Fruit fly (Drosophila melanogaster) whole organism, pupa: ENCODE measurements around the gene chas.

ENCODE experiments used
- CG17806 ChIP-seq: fragments of 200-800 bp; sonication (Bioruptor generic); optimal IDR thresholded peaks from 2 replicates; lab custom pipeline; 2018; ENCODE audit warnings: missing biosample characterization, mild to moderate bottlenecking, missing genetic modification characterization, moderate library complexity
- CG32121 ChIP-seq: fragments of 200-800 bp; sonication (Bioruptor generic); IDR thresholded peaks from 2 replicates; pipeline ENCODE4 v1.3.6; 2022; ENCODE audit warnings: missing biosample characterization, missing genetic modification characterization
- D1 ChIP-seq: fragments of 200-800 bp; sonication (Bioruptor generic); optimal IDR thresholded peaks from 2 replicates; lab custom pipeline; 2018; ENCODE audit warnings: missing biosample characterization, mild to moderate bottlenecking, missing genetic modification characterization, moderate library complexity

dm6 chrX:17739974-17740373 lies 41.4 kb upstream of the chas start:
- TF ChIP-seq D1 (tag; lab: Kevin White, UChicago) = no peak
- TF ChIP-seq CG17806 (tag; lab: Kevin White, UChicago) = no peak
- no peak for TF ChIP-seq CG32121
